Worm (Caenorhabditis elegans) whole organism, L4 larva: ENCODE measurements around the gene cul-1.
A peak's percentile ranks its signal among the peaks of the same experiment; 100 is the strongest.
"Not testable (repeated sequence)": the region's sequence is repeated elsewhere in the genome, so short reads cannot be mapped to it uniquely, and the experiment has no call there.

ENCODE experiments used
- D1046.2 ChIP-seq: fragments of 200-800 bp; sonication (Bioruptor generic); IDR thresholded peaks from 2 replicates; pipeline ENCODE4 v1.3.6; 2022; ENCODE audit warnings: missing genetic modification characterization, missing compliant biosample characterization
- F37D6.2 ChIP-seq: sonication (generic microtip); optimal IDR thresholded peaks from 2 replicates; lab custom pipeline; 2016; ENCODE audit warnings: mild to moderate bottlenecking, missing genetic modification characterization, missing compliant biosample characterization
- F49E8.2 ChIP-seq: sonication (generic microtip); optimal IDR thresholded peaks from 2 replicates; lab custom pipeline; 2016; ENCODE audit warnings: missing compliant biosample characterization, mild to moderate bottlenecking, missing genetic modification characterization, borderline replicate concordance
- T26A8.4 ChIP-seq: fragments of 200-800 bp; sonication (Bioruptor generic); IDR thresholded peaks from 2 replicates; pipeline ENCODE4 v1.3.6; 2022; ENCODE audit warnings: missing genetic modification characterization, missing compliant biosample characterization
- Y48G9A.11 ChIP-seq: fragments of 200-800 bp; sonication (Bioruptor generic); IDR thresholded peaks from 2 replicates; pipeline ENCODE4 v1.3.6; 2022; ENCODE audit warnings: missing genetic modification reagents, missing genetic modification characterization, missing compliant biosample characterization
- ZK337.2 ChIP-seq: fragments of 200-800 bp; sonication (Bioruptor generic); IDR thresholded peaks from 2 replicates; pipeline ENCODE4 v1.3.6; 2022; ENCODE audit warnings: missing genetic modification reagents, missing genetic modification characterization, missing compliant biosample characterization
- arid-1 ChIP-seq: fragments of 200-800 bp; sonication (Bioruptor generic); conservative IDR thresholded peaks from 2 replicates; pipeline ENCODE4 v1.3.6; 2022; ENCODE audit warnings: missing genetic modification reagents, missing genetic modification characterization, missing compliant biosample characterization
- ceh-20 ChIP-seq: fragments of 200-800 bp; sonication (Bioruptor generic); IDR thresholded peaks from 2 replicates; pipeline ENCODE4 v1.3.6; 2022; ENCODE audit warnings: missing genetic modification reagents, missing genetic modification characterization, missing compliant biosample characterization
- ceh-44 ChIP-seq: fragments of 200-800 bp; sonication (Bioruptor generic); IDR thresholded peaks from 2 replicates; pipeline ENCODE4 v1.3.6; 2022; ENCODE audit warnings: missing genetic modification reagents, missing genetic modification characterization, missing compliant biosample characterization
- ces-1 ChIP-seq: fragments of 150-350 bp; sonication (generic microtip); optimal IDR thresholded peaks from 4 replicates; lab custom pipeline; 2014; ENCODE audit warnings: missing biosample characterization, missing genetic modification reagents, missing genetic modification characterization
- ctbp-1 ChIP-seq: fragments of 200-800 bp; sonication (Bioruptor generic); IDR thresholded peaks from 2 replicates; pipeline ENCODE4 v1.3.6; 2022; ENCODE audit warnings: missing genetic modification reagents, missing genetic modification characterization, missing compliant biosample characterization
- dmd-6 ChIP-seq: fragments of 200-800 bp; sonication (Bioruptor generic); IDR thresholded peaks from 2 replicates; pipeline ENCODE4 v1.3.6; 2022; ENCODE audit warnings: missing genetic modification reagents, missing genetic modification characterization, missing compliant biosample characterization
- dmd-9 ChIP-seq: fragments of 200-800 bp; sonication (Bioruptor generic); IDR thresholded peaks from 2 replicates; pipeline ENCODE4 v1.3.6; 2022; ENCODE audit warnings: missing genetic modification reagents, missing genetic modification characterization, missing compliant biosample characterization
- dpl-1 ChIP-seq: fragments of 150-350 bp; optimal IDR thresholded peaks from 2 replicates; lab custom pipeline; 2014; ENCODE audit warnings: missing biosample characterization, missing genetic modification reagents, missing genetic modification characterization
- egl-43 ChIP-seq: fragments of 200-800 bp; sonication (Bioruptor generic); IDR thresholded peaks from 2 replicates; pipeline ENCODE4 v1.3.6; 2022; ENCODE audit warnings: missing genetic modification reagents, missing genetic modification characterization, missing compliant biosample characterization
- fkh-10 ChIP-seq: fragments of 150-350 bp; optimal IDR thresholded peaks from 2 replicates; lab custom pipeline; 2014; ENCODE audit warnings: missing biosample characterization, missing genetic modification reagents, missing genetic modification characterization
- hif-1 ChIP-seq, 2 experiments: sonication (generic microtip); optimal IDR thresholded peaks; 2 replicates each; lab custom pipeline; 2016 to 2017; ENCODE audit warnings: missing compliant biosample characterization in 2 of 2, missing genetic modification characterization in 2 of 2, missing genetic modification reagents in 2 of 2, missing genotype in 2 of 2, mild to moderate bottlenecking in 1 of 2
- hlh-30 ChIP-seq: sonication (generic microtip); optimal IDR thresholded peaks from 2 replicates; lab custom pipeline; 2017; ENCODE audit warnings: antibody characterized with exemption, mild to moderate bottlenecking, missing genetic modification characterization, missing compliant biosample characterization; ENCODE audit not compliant: insufficient read depth
- hmg-1.1 ChIP-seq: fragments of 200-800 bp; sonication (Bioruptor generic); IDR thresholded peaks from 2 replicates; pipeline ENCODE4 v1.3.6; 2022; ENCODE audit warnings: missing genetic modification reagents, missing genetic modification characterization, missing compliant biosample characterization
- lim-7 ChIP-seq: fragments of 200-800 bp; sonication (Bioruptor generic); IDR thresholded peaks from 2 replicates; pipeline ENCODE4 v1.3.6; 2022; ENCODE audit warnings: missing genetic modification characterization, missing compliant biosample characterization
- lin-13 ChIP-seq: fragments of 150-350 bp; optimal IDR thresholded peaks from 2 replicates; lab custom pipeline; 2014; ENCODE audit warnings: missing biosample characterization, missing genetic modification reagents, missing genetic modification characterization
- lin-38 ChIP-seq: fragments of 200-800 bp; sonication (Bioruptor generic); IDR thresholded peaks from 2 replicates; pipeline ENCODE4 v1.3.6; 2022; ENCODE audit warnings: missing genetic modification reagents, missing genetic modification characterization, missing compliant biosample characterization
- lsy-2 ChIP-seq, 2 experiments: fragments of 150-350 bp in 1 of 2; sonication (generic microtip) in 1 of 2; optimal IDR thresholded peaks; 2 replicates each; lab custom pipeline; 2014 to 2017; ENCODE audit warnings: missing biosample characterization in 2 of 2, missing genetic modification characterization in 2 of 2
- madf-9 ChIP-seq: fragments of 200-800 bp; sonication (Bioruptor generic); conservative IDR thresholded peaks from 2 replicates; pipeline ENCODE4 v1.3.6; 2022; ENCODE audit warnings: missing genetic modification reagents, missing genetic modification characterization, missing compliant biosample characterization
- mep-1 ChIP-seq: fragments of 150-350 bp; sonication (generic microtip); optimal IDR thresholded peaks from 3 replicates; lab custom pipeline; 2014; ENCODE audit warnings: missing biosample characterization, missing genetic modification characterization
- mes-2 ChIP-seq: sonication (generic microtip); optimal IDR thresholded peaks from 2 replicates; lab custom pipeline; 2016; ENCODE audit warnings: missing genotype, mild to moderate bottlenecking, missing genetic modification characterization, missing compliant biosample characterization; ENCODE audit not compliant: poor library complexity, severe bottlenecking
- nhr-11 ChIP-seq: fragments of 150-350 bp; optimal IDR thresholded peaks from 2 replicates; lab custom pipeline; 2014; ENCODE audit warnings: missing biosample characterization, missing genetic modification characterization
- nhr-48 ChIP-seq: sonication (generic microtip); optimal IDR thresholded peaks from 2 replicates; lab custom pipeline; 2016; ENCODE audit warnings: mild to moderate bottlenecking, missing genetic modification characterization, missing compliant biosample characterization
- php-3 ChIP-seq: fragments of 200-800 bp; sonication (Bioruptor generic); IDR thresholded peaks from 2 replicates; pipeline ENCODE4 v1.3.6; 2022; ENCODE audit warnings: missing genetic modification reagents, missing genetic modification characterization, missing compliant biosample characterization
- pqm-1 ChIP-seq: sonication (generic microtip); optimal IDR thresholded peaks from 2 replicates; lab custom pipeline; 2017; ENCODE audit warnings: missing biosample characterization, missing genetic modification characterization
- rbr-2 ChIP-seq: sonication (generic microtip); optimal IDR thresholded peaks from 2 replicates; lab custom pipeline; 2016; ENCODE audit warnings: missing genotype, missing genetic modification characterization, missing compliant biosample characterization
- tra-1 ChIP-seq: fragments of 200-800 bp; sonication (Bioruptor generic); IDR thresholded peaks from 2 replicates; pipeline ENCODE4 v1.3.6; 2022; ENCODE audit warnings: missing genetic modification reagents, missing genetic modification characterization, missing compliant biosample characterization
- unc-130 ChIP-seq: sonication (generic microtip); optimal IDR thresholded peaks from 2 replicates; lab custom pipeline; 2016; ENCODE audit warnings: missing genetic modification reagents, missing genetic modification characterization, missing compliant biosample characterization
- unc-62 ChIP-seq, 3 experiments: fragments of 150-350 bp in 1 of 3; sonication (generic microtip); optimal IDR thresholded peaks in 2 of 3; peaks in 1 of 3; 1 replicate in 1 of 3; 2 replicates in 2 of 3; lab custom pipeline; 2014 to 2017; ENCODE audit warnings: missing biosample characterization in 3 of 3, missing genetic modification characterization in 3 of 3, missing genetic modification reagents in 3 of 3, missing genotype in 1 of 3
- vab-7 ChIP-seq: fragments of 200-800 bp; sonication (Bioruptor generic); IDR thresholded peaks from 2 replicates; pipeline ENCODE4 v1.3.6; 2022; ENCODE audit warnings: missing genetic modification reagents, missing genetic modification characterization, missing compliant biosample characterization

Gene cul-1

DNA sequence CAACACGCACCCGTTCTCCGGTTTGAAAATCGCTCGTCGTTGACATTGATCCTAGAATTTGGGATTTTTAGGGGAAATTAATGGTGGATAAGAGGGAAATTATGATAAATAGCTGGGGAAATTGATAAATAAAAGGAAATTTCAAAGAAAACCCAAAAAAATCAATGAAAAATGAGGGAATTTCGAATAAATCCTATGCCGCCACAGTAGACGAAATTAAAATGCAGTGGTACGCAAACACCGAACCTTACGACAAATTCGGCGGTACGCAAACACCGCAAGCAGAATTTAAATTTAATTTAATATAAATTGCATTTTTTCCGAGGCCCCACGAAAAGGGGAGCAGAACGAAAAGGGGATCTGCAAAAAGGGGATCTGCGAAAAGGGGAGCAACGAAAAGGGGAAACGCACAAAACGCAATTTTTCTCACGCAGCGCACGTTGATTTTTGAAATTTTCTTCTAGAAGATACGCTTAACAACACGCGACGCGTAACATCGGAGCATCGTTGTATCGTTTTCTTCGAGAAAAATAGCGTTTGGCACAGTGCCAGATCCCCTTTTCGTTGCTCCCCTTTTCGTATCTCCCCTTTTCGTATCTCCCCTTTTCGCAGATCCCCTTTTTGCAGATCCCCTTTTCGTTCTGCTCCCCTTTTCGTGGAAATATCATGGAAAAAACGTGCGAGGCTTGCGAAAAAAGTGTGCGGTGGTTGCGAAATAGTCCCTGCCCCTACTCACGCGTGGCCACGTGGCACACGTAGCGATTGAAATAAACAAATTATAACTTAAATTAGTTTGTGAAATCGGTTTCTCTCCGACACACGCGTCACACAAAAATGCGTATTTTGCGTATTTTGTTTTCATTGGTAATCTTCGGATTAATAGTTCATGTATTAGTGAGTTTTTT, 34.8 kb upstream of the cul-1 start, which contains the start of the genes smrd-1 and enu-3.1:
Gene smrd-1, minus strand, starts transcription at position 51 of the 905 bp plus-strand sequence.
Gene enu-3.1, plus strand, starts transcription at position 339 of the 905 bp plus-strand sequence.
- peak; percentile 39 for TF ChIP-seq hlh-30
- 0 out of 2 replicates have a peak, but pooled peaks have one; percentile 10 for TF ChIP-seq tra-1
- TF ChIP-seq D1046.2, result 0 out of 2 replicates have a peak, but pooled peaks have one; percentile 66
- peak; percentile 17 for TF ChIP-seq F49E8.2 (tag; lab: Kevin White, UChicago)
- peak; percentile 30; the same call in 1 of the 2 replicates for TF ChIP-seq T26A8.4 (GFP tag; lab: Robert Waterston, UW)
- TF ChIP-seq lin-38, result peak; percentile 89
- TF ChIP-seq vab-7 (GFP tag; lab: Robert Waterston, UW), result peak; percentile 76
- TF ChIP-seq Y48G9A.11 (GFP tag; lab: Robert Waterston, UW), result peak; percentile 57; the same call in 1 of the 2 replicates
- peak; percentile 72 for TF ChIP-seq rbr-2 (tag; lab: Kevin White, UChicago)
- 0 out of 2 replicates have a peak, but pooled peaks have one; percentile 54 for TF ChIP-seq dmd-9 (GFP tag; lab: Robert Waterston, UW)
- TF ChIP-seq unc-62 (GFP tag; optimal IDR thresholded peaks at IDR 0.05 in 1 of 2; lab: Kevin White, UChicago), result peak in 1 of 2 experiments; percentile 17
- TF ChIP-seq unc-62 (tag; optimal IDR thresholded peaks at IDR 0.05; lab: Kevin White, UChicago), result not testable (repeated sequence)
- TF ChIP-seq lim-7 (GFP tag; lab: Robert Waterston, UW), result peak; percentile 62; the same call in 1 of the 2 replicates
- TF ChIP-seq mep-1 (tag; lab: Kevin White, UChicago), result peak; percentile 65
- peak; percentile 4 for TF ChIP-seq lin-13
- peak; percentile 62 for TF ChIP-seq dpl-1 (GFP tag; lab: Kevin White, UChicago)
- TF ChIP-seq ctbp-1 (GFP tag; lab: Robert Waterston, UW), result peak; percentile 81
- peak in 1 of 2 experiments; percentile 72 for TF ChIP-seq lsy-2 (tag; optimal IDR thresholded peaks at IDR 0.05; lab: Kevin White, UChicago)
- peak; percentile 66; the same call in 1 of the 2 replicates for TF ChIP-seq arid-1 (GFP tag; lab: Robert Waterston, UW)
- peak; percentile 70 for TF ChIP-seq madf-9 (GFP tag; lab: Robert Waterston, UW)
- peak; percentile 73 for TF ChIP-seq hmg-1.1
- TF ChIP-seq fkh-10, result peak; percentile 8
- TF ChIP-seq ceh-20, result peak; percentile 58
- peak; percentile 47 for TF ChIP-seq dmd-6 (GFP tag; lab: Robert Waterston, UW)
- TF ChIP-seq ZK337.2 (GFP tag; lab: Robert Waterston, UW), result 0 out of 2 replicates have a peak, but pooled peaks have one; percentile 46
- TF ChIP-seq unc-130 (GFP tag; lab: Kevin White, UChicago), result peak; percentile 49
- peak in 1 of 2 experiments; percentile 53 for TF ChIP-seq hif-1 (tag; optimal IDR thresholded peaks at IDR 0.05; lab: Kevin White, UChicago)
- peak; percentile 82 for TF ChIP-seq F37D6.2 (tag; lab: Kevin White, UChicago)
- peak; percentile 10 for TF ChIP-seq nhr-11 (tag; lab: Kevin White, UChicago)
- peak; percentile 94 for TF ChIP-seq ces-1 (GFP tag; lab: Kevin White, UChicago)
- peak; percentile 83 for TF ChIP-seq ceh-44 (GFP tag; lab: Robert Waterston, UW)
- TF ChIP-seq mes-2 (tag; lab: Kevin White, UChicago), result peak; percentile 94
- peak; percentile 20; the same call in 1 of the 2 replicates for TF ChIP-seq egl-43 (GFP tag; lab: Robert Waterston, UW)

DNA sequence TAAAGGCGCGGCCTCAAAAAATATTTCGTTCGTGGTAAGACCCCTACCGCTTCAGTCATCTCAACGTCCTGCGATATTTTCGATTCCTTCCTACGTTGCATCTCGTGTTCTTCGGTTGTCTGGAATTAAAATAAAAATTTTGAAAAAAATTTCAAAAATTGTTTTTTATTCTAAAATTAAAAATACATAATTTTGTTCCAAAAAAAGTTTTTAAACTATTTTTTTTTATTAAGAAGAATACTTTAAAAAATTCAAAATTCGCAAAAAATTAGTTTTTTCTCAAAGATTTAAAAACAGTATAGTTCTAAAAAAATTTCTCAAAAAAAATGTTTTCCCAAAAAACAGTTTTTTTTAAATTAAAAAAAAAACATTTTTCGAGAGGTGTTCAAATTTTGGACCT, 32.3 kb upstream of the cul-1 start, which contains the start of gene H04D03.6:
Gene H04D03.6, minus strand, starts transcription at position 101 of the 400 bp plus-strand sequence.
- TF ChIP-seq php-3; nhr-48; pqm-1 (tag; lab: Kevin White, UChicago): not testable (repeated sequence)
